Fruit fly (Drosophila melanogaster) whole organism, embryonic: ENCODE data around the gene Tmx3.

Experiments used
- Aef1 ChIP-seq: fragments of 200-800 bp; sonication (Bioruptor generic); IDR thresholded peaks from 3 replicates; pipeline ENCODE4 v1.3.6; 2022; ENCODE audit warnings: missing biosample characterization, missing genetic modification characterization
- Atf-2 ChIP-seq: fragments of 200-800 bp; sonication (Bioruptor generic); optimal IDR thresholded peaks from 2 replicates; lab custom pipeline; 2016; ENCODE audit warnings: missing biosample characterization, missing genetic modification characterization
- CG11093 ChIP-seq: fragments of 200-800 bp; sonication (Bioruptor generic); IDR thresholded peaks from 3 replicates; pipeline ENCODE4 v1.3.6; 2022; ENCODE audit warnings: missing biosample characterization, missing genetic modification characterization
- CG1233 ChIP-seq: fragments of 200-800 bp; sonication (Bioruptor generic); optimal IDR thresholded peaks from 4 replicates; lab custom pipeline; 2018; ENCODE audit warnings: missing biosample characterization, mild to moderate bottlenecking, missing genetic modification characterization
- CG12744 ChIP-seq: fragments of 200-800 bp; sonication (Bioruptor generic); optimal IDR thresholded peaks from 2 replicates; lab custom pipeline; 2016; ENCODE audit warnings: missing biosample characterization, missing genetic modification characterization
- CG17912 ChIP-seq: fragments of 200-800 bp; sonication (Bioruptor generic); optimal IDR thresholded peaks from 2 replicates; lab custom pipeline; 2018; ENCODE audit warnings: missing biosample characterization, mild to moderate bottlenecking, missing genetic modification characterization
- CG2120 ChIP-seq: fragments of 200-800 bp; sonication (Bioruptor generic); optimal IDR thresholded peaks from 3 replicates; lab custom pipeline; 2016; ENCODE audit warnings: missing biosample characterization, missing genetic modification characterization
- CG2129 ChIP-seq: fragments of 200-800 bp; sonication (Bioruptor generic); IDR thresholded peaks from 2 replicates; pipeline ENCODE4 v1.3.6; 2022; ENCODE audit warnings: missing biosample characterization, missing genetic modification characterization; ENCODE audit not compliant: partially characterized antibody
- CG2712 ChIP-seq: fragments of 200-800 bp; optimal IDR thresholded peaks from 3 replicates; lab custom pipeline; 2019; ENCODE audit warnings: missing biosample characterization, mild to moderate bottlenecking, missing genetic modification characterization, moderate library complexity
- CG33557 ChIP-seq: fragments of 200-800 bp; sonication (Bioruptor generic); optimal IDR thresholded peaks from 2 replicates; lab custom pipeline; 2019; ENCODE audit warnings: missing biosample characterization, mild to moderate bottlenecking, missing genetic modification characterization, moderate library complexity
- CG42726 ChIP-seq: fragments of 200-800 bp; sonication (Bioruptor generic); IDR thresholded peaks from 2 replicates; pipeline ENCODE4 v1.3.6; 2022; ENCODE audit warnings: missing biosample characterization, missing genetic modification characterization; ENCODE audit not compliant: partially characterized antibody
- CG4360 ChIP-seq: fragments of 200-800 bp; sonication (Bioruptor generic); IDR thresholded peaks from 2 replicates; pipeline ENCODE4 v1.3.6; 2022; ENCODE audit warnings: missing biosample characterization, missing genetic modification characterization
- CG4820 ChIP-seq: fragments of 200-800 bp; sonication (Bioruptor generic); optimal IDR thresholded peaks from 3 replicates; lab custom pipeline; 2016; ENCODE audit warnings: missing biosample characterization, missing genetic modification characterization
- CG5180 ChIP-seq: fragments of 200-800 bp; sonication (Bioruptor generic); optimal IDR thresholded peaks from 3 replicates; lab custom pipeline; 2017; ENCODE audit warnings: missing biosample characterization, missing genetic modification characterization, mild to moderate bottlenecking, moderate library complexity, missing genetic modification reagents
- CG6654 ChIP-seq: fragments of 200-800 bp; sonication (Bioruptor generic); optimal IDR thresholded peaks from 2 replicates; lab custom pipeline; 2017; ENCODE audit warnings: missing biosample characterization, mild to moderate bottlenecking, missing genetic modification characterization
- CG6683 ChIP-seq: fragments of 200-800 bp; sonication (Bioruptor generic); optimal IDR thresholded peaks from 2 replicates; lab custom pipeline; 2017; ENCODE audit warnings: missing biosample characterization, mild to moderate bottlenecking, missing genetic modification characterization, missing genetic modification reagents
- CG7372 ChIP-seq: fragments of 200-800 bp; sonication (Bioruptor generic); IDR thresholded peaks from 2 replicates; pipeline ENCODE4 v1.3.6; 2022; ENCODE audit warnings: missing biosample characterization, missing genetic modification characterization
- CG7556 ChIP-seq: fragments of 200-800 bp; sonication (Bioruptor generic); optimal IDR thresholded peaks from 2 replicates; lab custom pipeline; 2017; ENCODE audit warnings: missing biosample characterization, mild to moderate bottlenecking, missing genetic modification characterization
- CG9437 ChIP-seq: fragments of 200-800 bp; sonication (Bioruptor generic); optimal IDR thresholded peaks from 2 replicates; lab custom pipeline; 2018; ENCODE audit warnings: missing biosample characterization, mild to moderate bottlenecking, missing genetic modification characterization
- Chrac-16 ChIP-seq: fragments of 200-800 bp; sonication (Bioruptor generic); optimal IDR thresholded peaks from 3 replicates; lab custom pipeline; 2016; ENCODE audit warnings: missing biosample characterization, missing genetic modification characterization
- CoRest ChIP-seq: fragments of 200-800 bp; sonication (Bioruptor generic); optimal IDR thresholded peaks from 3 replicates; lab custom pipeline; 2018; ENCODE audit warnings: missing biosample characterization, mild to moderate bottlenecking, missing genetic modification characterization, moderate library complexity
- Gug ChIP-seq: fragments of 200-800 bp; sonication (Bioruptor generic); IDR thresholded peaks from 4 replicates; pipeline ENCODE4 v1.3.6; 2022; ENCODE audit warnings: missing biosample characterization, missing genetic modification characterization
- HHEX ChIP-seq: fragments of 200-800 bp; sonication (Bioruptor generic); optimal IDR thresholded peaks from 3 replicates; lab custom pipeline; 2017; ENCODE audit warnings: missing biosample characterization, mild to moderate bottlenecking, missing genetic modification characterization, missing genetic modification reagents
- HLH4C ChIP-seq: fragments of 200-800 bp; sonication (Bioruptor generic); IDR thresholded peaks from 3 replicates; pipeline ENCODE4 v1.3.6; 2022; ENCODE audit warnings: missing biosample characterization, missing genetic modification characterization; ENCODE audit not compliant: partially characterized antibody
- Hey ChIP-seq: fragments of 200-800 bp; sonication (Bioruptor generic); optimal IDR thresholded peaks from 3 replicates; lab custom pipeline; 2018; ENCODE audit warnings: missing biosample characterization, mild to moderate bottlenecking, missing genetic modification characterization
- NK7.1 ChIP-seq: fragments of 200-800 bp; sonication (Bioruptor generic); optimal IDR thresholded peaks from 3 replicates; lab custom pipeline; 2016; ENCODE audit warnings: missing biosample characterization, missing genetic modification characterization
- Nf-YA ChIP-seq: fragments of 200-800 bp; sonication (Bioruptor generic); IDR thresholded peaks from 2 replicates; pipeline ENCODE4 v1.3.6; 2022; ENCODE audit warnings: missing biosample characterization, missing genetic modification characterization
- Opbp ChIP-seq: fragments of 200-800 bp; sonication (Bioruptor generic); IDR thresholded peaks from 3 replicates; pipeline ENCODE4 v1.3.6; 2022; ENCODE audit warnings: missing biosample characterization, missing genetic modification characterization; ENCODE audit not compliant: partially characterized antibody
- Sry-δ ChIP-seq: fragments of 200-800 bp; sonication (Bioruptor generic); optimal IDR thresholded peaks from 2 replicates; lab custom pipeline; 2016; ENCODE audit warnings: missing biosample characterization, missing genetic modification characterization
- Tbp ChIP-seq: fragments of >200 bp; optimal IDR thresholded peaks from 2 replicates; lab custom pipeline; 2018; ENCODE audit warnings: missing biosample characterization, missing genetic modification characterization
- al ChIP-seq: fragments of 200-800 bp; sonication (Bioruptor generic); IDR thresholded peaks from 2 replicates; pipeline ENCODE4 v1.3.6; 2022; ENCODE audit warnings: missing biosample characterization, missing genetic modification characterization
- bowl ChIP-seq: fragments of 200-800 bp; sonication (Bioruptor generic); IDR thresholded peaks from 2 replicates; pipeline ENCODE4 v1.3.6; 2022; ENCODE audit warnings: missing biosample characterization, missing genetic modification characterization
- br ChIP-seq: fragments of >200 bp; optimal IDR thresholded peaks from 2 replicates; lab custom pipeline; 2017
- dimm ChIP-seq: fragments of 200-800 bp; sonication (Bioruptor generic); IDR thresholded peaks from 2 replicates; pipeline ENCODE4 v1.3.6; 2022; ENCODE audit warnings: missing biosample characterization, missing genetic modification characterization
- fru ChIP-seq: fragments of >200 bp; optimal IDR thresholded peaks from 2 replicates; lab custom pipeline; 2017
- ham ChIP-seq: fragments of 200-800 bp; sonication (Bioruptor generic); IDR thresholded peaks from 2 replicates; pipeline ENCODE4 v1.3.6; 2022; ENCODE audit warnings: missing biosample characterization, missing genetic modification characterization
- lov ChIP-seq, 2 experiments: fragments of 200-800 bp in 1 of 2; fragments of >200 bp in 1 of 2; sonication (Bioruptor generic) in 1 of 2; IDR thresholded peaks in 1 of 2; optimal IDR thresholded peaks in 1 of 2; 2 replicates in 1 of 2; 3 replicates in 1 of 2; pipeline versions ENCODE4 v1.3.6 to Lab custom; 2017 to 2022; ENCODE audit warnings: missing biosample characterization in 1 of 2, missing genetic modification characterization in 1 of 2
- luna ChIP-seq: fragments of 200-800 bp; sonication (Bioruptor generic); optimal IDR thresholded peaks from 2 replicates; lab custom pipeline; 2016; ENCODE audit warnings: missing biosample characterization, missing genetic modification characterization
- mirr ChIP-seq: fragments of 200-800 bp; sonication (Bioruptor generic); optimal IDR thresholded peaks from 3 replicates; lab custom pipeline; 2018; ENCODE audit warnings: missing biosample characterization, mild to moderate bottlenecking, missing genetic modification characterization
- pan ChIP-seq, 4 experiments: fragments of >200 bp in 3 of 4; fragments of 200-800 bp in 1 of 4; sonication (Bioruptor generic) in 1 of 4; optimal IDR thresholded peaks in 3 of 4; IDR thresholded peaks in 1 of 4; 2 replicates each; pipeline versions ENCODE4 v1.3.6 to Lab custom; 2017 to 2022; ENCODE audit warnings: missing biosample characterization in 2 of 4, missing genetic modification characterization in 2 of 4, mixed read lengths in 1 of 4
- pfk ChIP-seq: fragments of 200-800 bp; sonication (Bioruptor generic); optimal IDR thresholded peaks from 2 replicates; lab custom pipeline; 2018; ENCODE audit warnings: missing biosample characterization, mild to moderate bottlenecking, missing genetic modification characterization, moderate library complexity
- rib ChIP-seq: fragments of 200-800 bp; sonication (Bioruptor generic); IDR thresholded peaks from 2 replicates; pipeline ENCODE4 v1.3.6; 2022; ENCODE audit warnings: missing biosample characterization, missing genetic modification characterization
- run ChIP-seq: fragments of 200-800 bp; sonication (Bioruptor generic); optimal IDR thresholded peaks from 3 replicates; lab custom pipeline; 2018; ENCODE audit warnings: missing biosample characterization, mild to moderate bottlenecking, missing genetic modification characterization
- sens ChIP-seq: fragments of 200-800 bp; sonication (Bioruptor generic); peaks from one replicate; lab custom pipeline; 2016; ENCODE audit warnings: missing biosample characterization, missing genetic modification characterization
- seq ChIP-seq: fragments of 200-800 bp; sonication (Bioruptor generic); IDR thresholded peaks from 2 replicates; pipeline ENCODE4 v1.3.6; 2022; ENCODE audit warnings: missing biosample characterization, missing genetic modification characterization
- tgo ChIP-seq: fragments of 200-800 bp; sonication (Bioruptor generic); IDR thresholded peaks from 3 replicates; pipeline ENCODE4 v1.3.6; 2022; ENCODE audit warnings: missing biosample characterization, missing genetic modification characterization
- tll ChIP-seq, 2 experiments: fragments of 200-800 bp in 1 of 2; fragments of >200 bp in 1 of 2; sonication (Bioruptor generic) in 1 of 2; optimal IDR thresholded peaks; 2 replicates each; lab custom pipeline; 2017 to 2019; ENCODE audit warnings: missing biosample characterization in 2 of 2, missing genetic modification characterization in 2 of 2, mild to moderate bottlenecking in 1 of 2, moderate library complexity in 1 of 2
- toy ChIP-seq: fragments of 200-800 bp; sonication (Bioruptor generic); IDR thresholded peaks from 2 replicates; pipeline ENCODE4 v1.3.6; 2022; ENCODE audit warnings: missing biosample characterization, missing genetic modification characterization
- trh ChIP-seq: fragments of 200-800 bp; sonication (Bioruptor generic); optimal IDR thresholded peaks from 2 replicates; lab custom pipeline; 2016; ENCODE audit warnings: missing biosample characterization, missing genetic modification characterization
- tx ChIP-seq: fragments of 200-800 bp; sonication (Bioruptor generic); optimal IDR thresholded peaks from 2 replicates; lab custom pipeline; 2016; ENCODE audit warnings: missing biosample characterization, missing genetic modification characterization

The Tmx3 gene

dm6 chr3L:16203236-16203635, 25.7 kb upstream of the Tmx3 start (continued):
- peak; percentile 16 for TF ChIP-seq CG5180 (GFP tag; lab: Kevin White, UChicago)
- peak; percentile 61; the same call in 1 of the 2 replicates for TF ChIP-seq dimm (GFP tag; lab: Robert Waterston, UW)
- TF ChIP-seq Nf-YA (GFP tag; lab: Robert Waterston, UW): peak; percentile 61; the same call in 1 of the 2 replicates
- peak; percentile 55 for TF ChIP-seq CG4820 (GFP tag; lab: Kevin White, UChicago)
- peak; percentile 78 for TF ChIP-seq CG1233 (GFP tag; lab: Kevin White, UChicago)
- TF ChIP-seq lov (optimal IDR thresholded peaks at IDR 0.05; lab: Kevin White, UChicago): no peak
- TF ChIP-seq lov (GFP tag; IDR thresholded peaks at IDR 0.05; lab: Robert Waterston, UW): no peak; the same call in 2 of the 3 replicates
- peak; percentile 60 for TF ChIP-seq mirr (GFP tag; lab: Kevin White, UChicago)
- TF ChIP-seq Hey: no peak
- TF ChIP-seq CG6654 (GFP tag; lab: Kevin White, UChicago): peak; percentile 50
- peak; percentile 94 for TF ChIP-seq sens
- peak; percentile 59 for TF ChIP-seq tx (GFP tag; lab: Kevin White, UChicago)
- TF ChIP-seq HHEX (GFP tag; lab: Kevin White, UChicago): peak; percentile 87
- peak; percentile 40 for TF ChIP-seq luna
- peak; percentile 72 for TF ChIP-seq CG2712
- TF ChIP-seq trh (GFP tag; lab: Kevin White, UChicago): no peak
- TF ChIP-seq Atf-2: peak; percentile 65
- TF ChIP-seq al (GFP tag; lab: Robert Waterston, UW): peak; percentile 77
- TF ChIP-seq HLH4C: no peak
- no peak for TF ChIP-seq Opbp
- no peak for TF ChIP-seq CG42726 (GFP tag; lab: Robert Waterston, UW)
- TF ChIP-seq NK7.1 (GFP tag; lab: Kevin White, UChicago): peak; percentile 27
- TF ChIP-seq CG7372: peak; percentile 82
- no peak for TF ChIP-seq CG17912 (GFP tag; lab: Kevin White, UChicago)
- TF ChIP-seq CG12744 (GFP tag; lab: Kevin White, UChicago): peak; percentile 64
- peak; percentile 65 for TF ChIP-seq seq (GFP tag; lab: Robert Waterston, UW)
- peak; percentile 44; the same call in 1 of the 2 replicates for TF ChIP-seq bowl
- TF ChIP-seq Aef1 (GFP tag; lab: Robert Waterston, UW): peak; percentile 90
- no peak for TF ChIP-seq br (lab: Kevin White, UChicago)
- TF ChIP-seq Sry-δ (GFP tag; lab: Kevin White, UChicago): peak; percentile 41
- peak; percentile 61 for TF ChIP-seq Chrac-16 (GFP tag; lab: Kevin White, UChicago)
- no peak for TF ChIP-seq CG4360 (GFP tag; lab: Robert Waterston, UW)
- TF ChIP-seq ham (GFP tag; lab: Robert Waterston, UW): peak; percentile 67; the same call in 1 of the 2 replicates
- peak; percentile 16 for TF ChIP-seq run (tag; lab: Kevin White, UChicago)
- TF ChIP-seq tll (GFP tag; optimal IDR thresholded peaks at IDR 0.05; lab: Kevin White, UChicago): no peak
- peak; percentile 84 for TF ChIP-seq tgo
- TF ChIP-seq Tbp (GFP tag; lab: Kevin White, UChicago): no peak
- TF ChIP-seq fru (lab: Kevin White, UChicago): no peak
- TF ChIP-seq Gug (GFP tag; lab: Robert Waterston, UW): peak; percentile 86; the same call in 3 of the 4 replicates
- peak; percentile 83 for TF ChIP-seq CG11093
- peak; percentile 93 for TF ChIP-seq CG2120
- no peak for TF ChIP-seq CG33557 (GFP tag; lab: Kevin White, UChicago)
- peak; percentile 59 for TF ChIP-seq CG6683
- TF ChIP-seq CG2129 (GFP tag; lab: Robert Waterston, UW): no peak
- TF ChIP-seq toy (GFP tag; lab: Robert Waterston, UW): peak; percentile 78
- peak; percentile 46 for TF ChIP-seq CG7556
- TF ChIP-seq pfk: no peak
- peak; percentile 87 for TF ChIP-seq rib (GFP tag; lab: Robert Waterston, UW)
- TF ChIP-seq CG9437 (GFP tag; lab: Kevin White, UChicago): peak; percentile 30
- no peak for TF ChIP-seq pan (optimal IDR thresholded peaks at IDR 0.05; lab: Kevin White, UChicago)
- TF ChIP-seq pan (GFP tag; optimal IDR thresholded peaks at IDR 0.05 in 1 of 2, IDR thresholded peaks at IDR 0.05 in 1 of 2): peak in 1 of 2 experiments; percentile 89
- peak; percentile 78 for TF ChIP-seq CoRest
